Fruit fly (Drosophila melanogaster): ENCODE measurements around the gene mib2.

Gene mib2

dm6 chr2L:19011895-19012645 lies 22.2 kb upstream of the mib2 start:
- TF ChIP-seq noc (tag; optimal IDR thresholded peaks at IDR 0.05) = peak; percentile 54

dm6 chr2L:19012776-19013328 lies 21.4 kb upstream of the mib2 start:
- no peak for TF ChIP-seq noc (tag; optimal IDR thresholded peaks at IDR 0.05)

DNA sequence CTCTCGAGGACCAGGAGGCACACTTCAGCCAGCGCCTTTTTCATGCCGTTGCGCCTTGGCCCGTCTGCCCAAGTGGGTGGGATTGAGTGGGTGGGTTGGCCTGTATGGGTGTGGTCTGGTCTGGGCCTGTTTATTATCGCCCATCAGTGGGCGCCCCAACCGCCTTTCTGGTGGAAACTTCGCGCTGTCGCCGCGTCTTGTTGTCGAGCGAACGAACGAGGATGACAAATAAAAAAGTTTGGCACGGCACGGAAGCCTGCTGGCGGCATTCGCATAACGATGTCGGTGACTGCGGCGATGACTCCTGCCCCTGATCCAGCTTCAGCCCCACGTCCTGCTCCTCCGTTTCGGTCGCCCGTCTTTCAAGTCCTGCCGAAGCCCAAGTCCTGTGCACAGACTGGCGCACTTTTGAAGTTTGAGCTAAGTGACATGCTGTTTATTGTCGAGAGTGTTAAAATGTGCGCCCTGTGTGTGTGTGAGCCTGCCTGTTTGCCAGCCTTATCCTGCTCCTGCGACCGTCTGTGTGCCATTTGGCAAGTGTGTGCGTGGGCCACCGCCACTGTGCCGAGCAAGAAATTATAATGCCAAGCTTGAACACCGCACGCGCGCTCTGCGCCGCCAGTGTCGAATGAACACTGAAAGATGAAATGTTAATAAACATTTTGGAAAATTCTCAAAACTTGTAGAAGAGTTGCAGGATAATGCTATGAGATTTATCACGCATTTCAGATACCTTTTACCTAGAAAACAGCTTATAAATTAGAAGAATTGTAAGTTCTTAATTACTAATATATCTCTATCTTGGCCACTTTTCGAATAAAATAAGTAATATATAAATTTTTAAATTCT lies 20.0 kb upstream of the mib2 start:
- TF ChIP-seq noc (tag; optimal IDR thresholded peaks at IDR 0.05) = peak; percentile 23

DNA sequence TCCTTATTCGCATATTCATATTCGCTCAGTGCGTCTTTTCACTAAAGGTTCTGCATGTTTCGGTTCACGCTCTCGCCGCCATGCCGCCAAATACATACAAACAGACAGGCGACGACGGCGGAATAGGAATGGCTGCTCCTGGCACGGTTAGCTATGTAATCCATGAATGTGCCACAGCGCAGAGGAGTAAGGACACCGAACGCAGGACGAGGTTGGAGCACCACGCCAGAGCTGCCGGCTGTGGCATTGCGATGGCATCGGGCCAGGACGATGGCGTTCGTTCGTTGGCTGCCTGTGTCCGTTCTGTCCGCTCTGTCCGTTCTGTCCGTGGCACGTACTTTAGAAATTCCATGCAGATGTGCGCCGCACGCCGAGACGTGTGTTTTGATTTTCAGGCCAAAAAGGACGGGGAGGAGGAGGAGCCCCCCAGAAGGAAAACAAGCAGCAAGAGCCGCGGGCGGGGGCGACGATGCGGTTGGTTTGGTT lies 19.3 kb upstream of the mib2 start:
- no peak for TF ChIP-seq noc (tag; optimal IDR thresholded peaks at IDR 0.05)

DNA sequence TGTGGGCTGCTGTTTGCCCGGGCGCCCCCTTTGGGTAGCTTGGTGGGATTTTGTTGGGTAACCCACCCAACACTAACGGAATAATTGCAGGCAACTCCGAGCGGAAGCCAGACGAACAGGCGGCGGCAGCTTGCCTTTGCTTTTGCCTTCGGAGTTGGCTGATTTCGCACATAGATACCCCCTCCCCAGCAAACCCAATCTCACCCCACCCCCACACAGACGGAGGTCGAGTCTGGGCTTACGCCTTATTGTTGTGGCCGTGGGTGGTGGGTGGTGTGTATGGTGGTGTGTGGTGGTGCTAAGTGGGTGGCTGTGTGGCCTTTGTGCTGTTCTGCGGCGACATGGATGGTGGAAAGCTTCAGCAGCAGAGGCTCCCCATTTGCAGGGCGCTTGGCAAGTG lies 18.6 kb upstream of the mib2 start:
- TF ChIP-seq noc (tag; optimal IDR thresholded peaks at IDR 0.05) = no peak

dm6 chr2L:19017060-19017459 lies 17.2 kb upstream of the mib2 start:
- TF ChIP-seq noc (tag; optimal IDR thresholded peaks at IDR 0.05) = no peak

DNA sequence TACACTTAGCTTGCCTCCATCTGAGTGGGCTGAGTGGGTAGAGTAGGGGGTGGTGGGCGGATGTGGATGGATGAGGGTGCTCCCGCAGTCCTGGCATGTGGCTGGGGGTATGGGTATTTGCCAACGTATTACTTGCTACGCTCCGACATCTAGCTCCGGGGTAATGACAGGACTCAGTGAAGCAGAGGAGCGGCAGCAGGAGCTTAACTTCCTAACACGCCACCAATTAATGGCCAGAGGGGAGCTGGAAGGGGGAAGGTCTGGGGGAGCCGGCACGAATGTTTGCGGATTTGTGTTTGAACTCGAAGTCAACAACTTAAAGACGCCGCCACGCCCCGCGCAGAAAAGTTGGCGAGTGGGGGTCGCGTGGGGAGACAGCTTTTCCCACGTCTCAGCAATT lies 16.0 kb upstream of the mib2 start:
- TF ChIP-seq noc (tag; optimal IDR thresholded peaks at IDR 0.05) = no peak

DNA sequence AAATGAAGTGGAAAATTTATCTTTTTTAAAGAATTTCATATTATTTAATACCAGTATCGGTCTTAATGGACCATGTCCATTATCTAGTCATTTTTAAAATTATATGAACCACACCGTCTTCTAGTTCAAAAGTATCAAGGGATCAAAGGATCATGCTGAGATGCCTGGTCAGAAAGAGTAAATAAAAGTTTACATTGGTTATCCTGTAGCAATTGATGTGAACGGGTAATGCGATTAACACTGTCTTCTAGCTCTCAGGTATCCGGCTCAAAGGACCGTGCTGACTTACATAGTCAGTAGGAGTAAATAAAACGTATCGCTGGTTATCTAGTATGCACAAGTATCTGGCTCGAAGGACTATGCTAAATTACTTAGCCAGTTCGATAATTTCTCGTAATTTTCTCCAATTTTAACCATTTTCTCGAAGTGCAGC lies 15.1 kb upstream of the mib2 start:
- no peak for TF ChIP-seq noc (tag; optimal IDR thresholded peaks at IDR 0.05)

DNA sequence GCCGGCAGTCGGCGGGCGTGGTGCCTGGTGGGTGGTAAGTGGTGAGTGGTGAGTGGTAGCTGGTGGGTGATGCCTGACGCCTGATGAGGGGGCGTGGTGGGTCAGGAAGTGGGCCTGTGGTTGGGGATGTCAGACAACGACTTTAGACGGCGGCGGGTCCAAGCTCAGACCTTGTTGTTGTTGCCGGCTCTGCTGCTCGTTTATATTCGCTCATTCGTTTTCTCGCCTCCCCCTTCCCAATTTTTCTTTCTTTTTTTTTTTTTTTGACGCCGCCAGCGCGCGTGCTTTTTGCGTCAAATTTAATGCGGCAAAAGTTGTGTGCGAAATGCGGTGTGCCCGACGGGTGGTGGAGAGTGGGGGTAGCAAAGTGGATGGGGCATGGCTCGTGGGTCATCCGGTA lies 14.6 kb upstream of the mib2 start:
- no peak for TF ChIP-seq noc (tag; optimal IDR thresholded peaks at IDR 0.05)

- TF ChIP-seq noc (tag; optimal IDR thresholded peaks at IDR 0.05) = peak; percentile 51
These were observed 12.7 kb upstream of the mib2 start for dm6 chr2L:19021278-19022220.

dm6 chr2L:19022221-19022516 lies 12.1 kb upstream of the mib2 start, which contains the start of gene CG15172:
Gene CG15172 (plus strand): TSS chr2L:19022417.
- TF ChIP-seq noc (tag; optimal IDR thresholded peaks at IDR 0.05) = no peak

DNA sequence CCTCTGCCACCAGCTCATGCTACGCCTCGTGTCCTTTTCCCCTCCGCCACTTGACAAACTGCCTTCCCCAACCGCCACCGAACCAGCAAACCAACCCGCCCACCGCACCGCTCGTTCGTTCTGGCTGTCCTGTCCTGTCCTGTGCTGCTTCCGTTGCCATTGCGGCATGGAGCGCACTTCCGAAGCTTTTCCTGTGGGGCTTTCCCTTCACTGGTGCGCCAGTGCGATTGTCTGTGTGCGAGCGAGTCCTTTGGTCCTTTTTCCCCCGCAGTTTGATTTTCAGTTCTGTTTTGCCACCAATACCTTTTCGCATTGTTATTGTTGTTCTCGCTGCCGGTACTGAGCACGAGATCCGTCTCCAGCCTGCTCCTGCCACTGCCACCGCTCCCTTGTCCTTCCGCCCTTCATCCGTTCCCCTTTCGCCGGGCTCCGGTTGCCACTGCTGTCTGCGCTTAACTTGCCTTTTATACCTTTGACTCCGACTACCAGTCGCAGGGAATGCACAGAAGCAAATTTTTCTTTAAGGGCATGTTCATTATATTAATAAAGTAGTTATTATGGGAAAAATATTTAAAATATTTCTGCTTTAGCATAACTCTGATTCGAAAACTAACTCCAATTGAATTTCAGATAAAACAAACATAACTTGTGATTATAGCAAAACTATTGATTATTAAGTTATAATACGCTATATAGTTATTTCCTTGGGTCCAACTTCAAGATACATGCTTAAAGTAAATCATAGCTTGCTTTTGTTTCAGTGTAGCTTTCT lies 10.1 kb upstream of the mib2 start:
- TF ChIP-seq noc (tag; optimal IDR thresholded peaks at IDR 0.05) = peak; percentile 50

DNA sequence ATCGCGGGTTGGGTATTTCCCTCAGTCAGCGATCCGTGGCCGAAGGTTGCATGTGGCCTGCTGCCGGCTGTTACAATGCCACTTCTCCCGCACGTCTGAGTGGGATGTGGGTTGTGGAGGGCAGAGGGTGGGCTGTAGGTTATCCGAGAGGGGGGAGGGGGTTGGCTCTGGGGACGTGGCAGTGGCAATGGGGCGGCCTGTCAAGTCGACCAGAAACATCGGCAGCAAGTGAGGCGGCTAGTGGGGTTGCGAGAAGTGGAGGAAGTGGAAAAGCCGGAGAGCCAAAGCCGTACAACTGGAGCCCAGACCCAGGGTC lies 9.5 kb upstream of the mib2 start:
- TF ChIP-seq noc (tag; optimal IDR thresholded peaks at IDR 0.05) = no peak

DNA sequence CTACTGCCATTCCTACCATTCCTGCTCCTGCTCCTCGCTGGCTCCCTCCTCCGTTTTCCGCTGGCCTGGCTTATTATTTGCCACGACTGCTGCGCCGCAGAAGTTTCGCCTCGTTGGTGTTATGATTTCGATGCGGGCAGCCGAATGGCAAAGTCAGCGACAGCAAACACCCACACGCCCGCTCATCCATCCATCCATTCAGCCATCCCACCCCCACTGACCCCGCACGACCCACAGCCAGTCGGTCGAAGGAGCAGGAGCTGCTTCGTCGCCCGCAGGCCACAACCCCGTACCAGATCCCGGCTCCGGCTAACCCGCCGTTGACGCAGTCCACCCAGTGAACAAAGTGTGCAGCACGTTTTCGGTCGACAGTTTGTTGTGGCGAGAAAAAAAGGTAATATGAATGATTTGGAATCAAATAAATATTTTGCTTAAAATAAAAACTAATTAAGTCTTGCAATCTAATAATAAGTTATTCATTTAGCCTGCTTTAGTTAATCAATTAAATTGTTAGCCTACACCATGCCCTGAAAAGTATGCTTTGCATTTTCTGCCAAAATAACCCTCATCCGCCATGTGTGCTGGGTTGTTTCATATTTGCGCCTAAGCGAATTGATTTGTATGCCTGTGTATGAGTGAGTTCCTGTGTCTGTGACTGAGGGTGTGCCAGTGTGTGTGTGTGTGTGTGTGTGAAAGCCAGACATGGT lies 7.6 kb upstream of the mib2 start:
- TF ChIP-seq noc (tag; optimal IDR thresholded peaks at IDR 0.05) = peak; percentile 45
